Worm (Caenorhabditis elegans) whole organism, L1 larva: ENCODE data around the gene F54A3.2.

ENCODE experiments used
- ama-1 ChIP-seq: fragments of 150-350 bp; optimal IDR thresholded peaks from 2 replicates; lab custom pipeline; 2014
- ces-1 ChIP-seq: fragments of 150-350 bp; optimal IDR thresholded peaks from 2 replicates; lab custom pipeline; 2014; ENCODE audit warnings: missing biosample characterization, missing genetic modification reagents, missing genetic modification characterization
- lin-39 ChIP-seq: fragments of 150-350 bp; optimal IDR thresholded peaks from 2 replicates; lab custom pipeline; 2014; ENCODE audit warnings: missing biosample characterization, missing genetic modification reagents, missing genetic modification characterization
- nhr-11 ChIP-seq: fragments of 150-350 bp; optimal IDR thresholded peaks from 2 replicates; lab custom pipeline; 2014; ENCODE audit warnings: missing biosample characterization, missing genetic modification characterization
- vab-15 ChIP-seq: sonication (generic microtip); optimal IDR thresholded peaks from 2 replicates; lab custom pipeline; 2017; ENCODE audit warnings: missing genotype, mild to moderate bottlenecking, missing genetic modification characterization, missing compliant biosample characterization

ce11 chrII:2204077-2204476 is 39.4 kb upstream of the F54A3.2 start, which contains the start of gene Y59C2A.2:
- TF ChIP-seq ces-1 (GFP tag; lab: Kevin White, UChicago) (no peak), ama-1 (lab: Kevin White, UChicago) (no peak), lin-39 (tag; lab: Kevin White, UChicago) (no peak), vab-15 (tag; lab: Kevin White, UChicago) (peak; percentile 39), nhr-11 (tag; lab: Kevin White, UChicago) (no peak)
